Worm (Caenorhabditis elegans) whole organism, L1 larva: ENCODE data around the gene metl-9.
A peak's percentile ranks its signal among the peaks of the same experiment; 100 is the strongest.

Experiments used
- C04F5.9 ChIP-seq: sonication (generic microtip); optimal IDR thresholded peaks from 2 replicates; lab custom pipeline; 2016; ENCODE audit warnings: missing genetic modification characterization, missing compliant biosample characterization
- C34B4.2 ChIP-seq: sonication (generic microtip); optimal IDR thresholded peaks from 2 replicates; lab custom pipeline; 2017; ENCODE audit warnings: mild to moderate bottlenecking, missing genetic modification characterization, missing compliant biosample characterization
- Y116A8C.19 ChIP-seq: sonication (generic microtip); optimal IDR thresholded peaks from 2 replicates; lab custom pipeline; 2016; ENCODE audit warnings: missing compliant biosample characterization, missing genetic modification characterization, borderline replicate concordance
- aha-1 ChIP-seq: fragments of 150-350 bp; optimal IDR thresholded peaks from 2 replicates; lab custom pipeline; 2014; ENCODE audit warnings: missing biosample characterization, missing genetic modification characterization
- ama-1 ChIP-seq: fragments of 150-350 bp; optimal IDR thresholded peaks from 2 replicates; lab custom pipeline; 2014
- blmp-1 ChIP-seq: fragments of 150-350 bp; optimal IDR thresholded peaks from 2 replicates; lab custom pipeline; 2014; ENCODE audit warnings: missing biosample characterization, missing genetic modification characterization
- ceh-82 ChIP-seq, 3 experiments: fragments of 150-350 bp in 1 of 3; sonication (generic microtip) in 2 of 3; optimal IDR thresholded peaks; 2 replicates each; lab custom pipeline; 2014 to 2017; ENCODE audit warnings: missing biosample characterization in 3 of 3, missing genetic modification characterization in 3 of 3
- ceh-88 ChIP-seq: fragments of 200-800 bp; sonication (Bioruptor generic); IDR thresholded peaks from 2 replicates; pipeline ENCODE4 v1.3.6; 2022; ENCODE audit warnings: missing genetic modification characterization, missing compliant biosample characterization
- ceh-90 ChIP-seq: sonication (generic microtip); optimal IDR thresholded peaks from 2 replicates; lab custom pipeline; 2016; ENCODE audit warnings: missing genetic modification characterization, missing compliant biosample characterization
- ces-1 ChIP-seq: fragments of 150-350 bp; optimal IDR thresholded peaks from 2 replicates; lab custom pipeline; 2014; ENCODE audit warnings: missing biosample characterization, missing genetic modification reagents, missing genetic modification characterization
- dpl-1 ChIP-seq, 3 experiments: fragments of 150-350 bp in 2 of 3; sonication (generic microtip) in 1 of 3; optimal IDR thresholded peaks; 2 replicates each; lab custom pipeline; 2014 to 2017; ENCODE audit warnings: missing biosample characterization in 3 of 3, missing genetic modification characterization in 3 of 3, missing genetic modification reagents in 3 of 3
- dsc-1 ChIP-seq: sonication (generic microtip); optimal IDR thresholded peaks from 2 replicates; lab custom pipeline; 2016; ENCODE audit warnings: mild to moderate bottlenecking, missing genetic modification characterization, missing compliant biosample characterization
- efl-1 ChIP-seq, 4 experiments: fragments of 150-350 bp; optimal IDR thresholded peaks in 3 of 4; peaks in 1 of 4; 1 replicate in 1 of 4; 2 replicates in 3 of 4; lab custom pipeline; 2014; ENCODE audit warnings: missing biosample characterization in 2 of 4, missing genetic modification characterization in 2 of 4, missing genetic modification reagents in 2 of 4
- efl-3 ChIP-seq: fragments of 200-800 bp; sonication (Bioruptor generic); optimal IDR thresholded peaks from 2 replicates; lab custom pipeline; 2018; ENCODE audit warnings: mild to moderate bottlenecking, missing genetic modification characterization, missing compliant biosample characterization
- egl-13 ChIP-seq: sonication (generic microtip); optimal IDR thresholded peaks from 2 replicates; lab custom pipeline; 2016; ENCODE audit warnings: missing genotype, missing genetic modification reagents, missing genetic modification characterization, missing compliant biosample characterization
- elt-2 ChIP-seq: sonication (generic microtip); optimal IDR thresholded peaks from 2 replicates; lab custom pipeline; 2016; ENCODE audit warnings: missing genetic modification characterization, mild to moderate bottlenecking, inconsistent platforms, missing compliant biosample characterization, missing genetic modification reagents
- elt-3 ChIP-seq, 6 experiments: fragments of 150-350 bp in 1 of 6; sonication (generic microtip); optimal IDR thresholded peaks; 2 replicates each; lab custom pipeline; 2017 to 2018; ENCODE audit warnings: missing biosample characterization in 6 of 6, missing genetic modification characterization in 6 of 6, inconsistent platforms in 1 of 6
- ets-5 ChIP-seq: fragments of 200-800 bp; sonication (Bioruptor generic); IDR thresholded peaks from 2 replicates; pipeline ENCODE4 v1.3.6; 2022; ENCODE audit warnings: missing genetic modification characterization, missing compliant biosample characterization
- fkh-10 ChIP-seq: sonication (generic microtip); optimal IDR thresholded peaks from 2 replicates; lab custom pipeline; 2017; ENCODE audit warnings: missing biosample characterization, missing genetic modification reagents, missing genetic modification characterization
- fkh-4 ChIP-seq: sonication (generic microtip); optimal IDR thresholded peaks from 2 replicates; lab custom pipeline; 2016; ENCODE audit warnings: missing compliant biosample characterization, missing genetic modification characterization, borderline replicate concordance
- fos-1 ChIP-seq: fragments of 150-350 bp; optimal IDR thresholded peaks from 2 replicates; lab custom pipeline; 2014; ENCODE audit warnings: missing biosample characterization, missing genetic modification characterization
- hlh-17 ChIP-seq: fragments of 200-800 bp; sonication (Bioruptor generic); optimal IDR thresholded peaks from 2 replicates; lab custom pipeline; 2018; ENCODE audit warnings: missing genetic modification characterization, mild to moderate bottlenecking, missing compliant biosample characterization, moderate library complexity, borderline replicate concordance
- lin-14 ChIP-seq: fragments of 200-800 bp; sonication (Bioruptor generic); optimal IDR thresholded peaks from 2 replicates; lab custom pipeline; 2018; ENCODE audit warnings: mild to moderate bottlenecking, missing genetic modification characterization, moderate library complexity, missing compliant biosample characterization
- lin-35 ChIP-seq, 2 experiments: fragments of 150-350 bp; optimal IDR thresholded peaks; 2 replicates each; lab custom pipeline; 2014; ENCODE audit warnings: missing biosample characterization in 2 of 2, missing genetic modification characterization in 2 of 2, missing genetic modification reagents in 2 of 2
- lin-39 ChIP-seq: fragments of 150-350 bp; optimal IDR thresholded peaks from 2 replicates; lab custom pipeline; 2014; ENCODE audit warnings: missing biosample characterization, missing genetic modification reagents, missing genetic modification characterization
- lir-3 ChIP-seq: sonication (generic microtip); optimal IDR thresholded peaks from 2 replicates; lab custom pipeline; 2016; ENCODE audit warnings: mild to moderate bottlenecking, missing genetic modification characterization, moderate library complexity, missing compliant biosample characterization; ENCODE audit not compliant: poor library complexity
- lsy-2 ChIP-seq, 2 experiments: fragments of 150-350 bp; optimal IDR thresholded peaks; 2 replicates each; lab custom pipeline; 2014; ENCODE audit warnings: missing biosample characterization in 2 of 2, missing genetic modification characterization in 2 of 2
- mep-1 ChIP-seq: fragments of 150-350 bp; optimal IDR thresholded peaks from 2 replicates; lab custom pipeline; 2014; ENCODE audit warnings: missing biosample characterization, missing genetic modification characterization
- nhr-12 ChIP-seq: sonication (generic microtip); optimal IDR thresholded peaks from 2 replicates; lab custom pipeline; 2017; ENCODE audit warnings: missing biosample characterization, missing genetic modification characterization
- nhr-19 ChIP-seq: fragments of 200-800 bp; sonication (Bioruptor generic); conservative IDR thresholded peaks from 2 replicates; pipeline ENCODE4 v1.3.6; 2022; ENCODE audit warnings: missing genetic modification characterization, missing compliant biosample characterization
- nhr-20 ChIP-seq: sonication (generic microtip); optimal IDR thresholded peaks from 2 replicates; lab custom pipeline; 2016; ENCODE audit warnings: mild to moderate bottlenecking, missing genetic modification characterization, missing compliant biosample characterization
- nhr-237 ChIP-seq: fragments of 150-350 bp; optimal IDR thresholded peaks from 2 replicates; lab custom pipeline; 2014; ENCODE audit warnings: missing biosample characterization, missing genetic modification characterization
- nhr-47 ChIP-seq: sonication (generic microtip); optimal IDR thresholded peaks from 2 replicates; lab custom pipeline; 2016; ENCODE audit warnings: mild to moderate bottlenecking, missing genetic modification characterization, moderate library complexity, missing compliant biosample characterization
- nhr-76 ChIP-seq: sonication (generic microtip); optimal IDR thresholded peaks from 2 replicates; lab custom pipeline; 2017; ENCODE audit warnings: missing biosample characterization, missing genetic modification characterization
- nhr-85 ChIP-seq: sonication (generic microtip); peaks from one replicate; lab custom pipeline; 2016; ENCODE audit warnings: missing genetic modification characterization, inconsistent platforms, missing compliant biosample characterization
- nhr-90 ChIP-seq: sonication (generic microtip); optimal IDR thresholded peaks from 2 replicates; lab custom pipeline; 2016; ENCODE audit warnings: mild to moderate bottlenecking, missing genetic modification characterization, missing compliant biosample characterization; ENCODE audit not compliant: poor library complexity
- pax-3 ChIP-seq: fragments of 200-800 bp; sonication (Bioruptor generic); optimal IDR thresholded peaks from 2 replicates; lab custom pipeline; 2018; ENCODE audit warnings: mild to moderate bottlenecking, missing genetic modification characterization, moderate library complexity, missing compliant biosample characterization
- pqm-1 ChIP-seq: sonication (generic microtip); optimal IDR thresholded peaks from 3 replicates; lab custom pipeline; 2017; ENCODE audit warnings: missing biosample characterization, missing genetic modification characterization
- skn-1 ChIP-seq: fragments of 150-350 bp; optimal IDR thresholded peaks from 2 replicates; lab custom pipeline; 2014; ENCODE audit warnings: missing biosample characterization, missing genetic modification characterization
- snu-23 ChIP-seq: sonication (generic microtip); optimal IDR thresholded peaks from 2 replicates; lab custom pipeline; 2016; ENCODE audit warnings: missing genetic modification characterization, missing compliant biosample characterization
- sox-4 ChIP-seq: sonication (generic microtip); optimal IDR thresholded peaks from 2 replicates; lab custom pipeline; 2016; ENCODE audit warnings: missing genetic modification characterization, missing compliant biosample characterization
- tbx-2 ChIP-seq: sonication (generic microtip); optimal IDR thresholded peaks from 2 replicates; lab custom pipeline; 2016; ENCODE audit warnings: missing genetic modification characterization, missing compliant biosample characterization
- unc-130 ChIP-seq: fragments of 150-350 bp; optimal IDR thresholded peaks from 2 replicates; lab custom pipeline; 2017; ENCODE audit warnings: missing biosample characterization, missing genetic modification characterization, inconsistent platforms
- unc-30 ChIP-seq: sonication (generic microtip); optimal IDR thresholded peaks from 2 replicates; lab custom pipeline; 2017; ENCODE audit warnings: missing biosample characterization, missing genetic modification characterization
- unc-62 ChIP-seq: fragments of 150-350 bp; optimal IDR thresholded peaks from 2 replicates; lab custom pipeline; 2014; ENCODE audit warnings: missing biosample characterization, missing genetic modification reagents, missing genetic modification characterization
- unc-86 ChIP-seq: sonication (generic microtip); optimal IDR thresholded peaks from 2 replicates; lab custom pipeline; 2016; ENCODE audit warnings: missing genetic modification characterization, missing compliant biosample characterization
- unc-98 ChIP-seq: fragments of 200-800 bp; sonication (Bioruptor generic); IDR thresholded peaks from 2 replicates; pipeline ENCODE4 v1.3.6; 2022; ENCODE audit warnings: missing genetic modification characterization, missing compliant biosample characterization
- vab-15 ChIP-seq: sonication (generic microtip); optimal IDR thresholded peaks from 2 replicates; lab custom pipeline; 2017; ENCODE audit warnings: missing genotype, mild to moderate bottlenecking, missing genetic modification characterization, missing compliant biosample characterization
- zip-4 ChIP-seq: fragments of 200-800 bp; sonication (Bioruptor generic); optimal IDR thresholded peaks from 2 replicates; lab custom pipeline; 2018; ENCODE audit warnings: mild to moderate bottlenecking, missing genetic modification characterization, moderate library complexity, missing compliant biosample characterization

metl-9 gene

DNA sequence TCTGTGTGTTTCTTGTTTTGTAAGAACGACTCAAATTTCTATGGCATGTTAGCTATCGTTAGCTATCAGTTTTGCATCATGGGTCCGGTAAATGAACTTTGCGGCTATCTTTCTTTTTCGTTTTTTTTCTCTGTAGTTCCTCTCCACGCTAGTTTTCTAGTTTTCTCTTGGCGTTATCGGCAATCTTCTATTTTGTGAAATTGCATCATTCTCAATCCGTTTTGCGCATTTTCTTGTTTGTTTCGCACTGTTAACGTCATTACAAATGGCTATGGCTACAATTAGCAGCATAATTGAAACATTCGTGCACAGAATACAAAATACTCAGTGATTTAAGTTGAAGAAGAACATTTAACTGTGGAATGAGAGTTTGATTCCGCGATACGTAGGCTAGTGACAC lies 34.1 kb upstream of the metl-9 start:
- TF ChIP-seq nhr-90 (tag; lab: Kevin White, UChicago), result no peak
- peak; percentile 18 for TF ChIP-seq snu-23 (GFP tag; lab: Kevin White, UChicago)
- TF ChIP-seq elt-3 (tag; optimal IDR thresholded peaks at IDR 0.05; lab: Kevin White, UChicago), result peak in 1 of 6 experiments; percentile 35
- TF ChIP-seq dsc-1 (tag; lab: Kevin White, UChicago), result no peak
- TF ChIP-seq C34B4.2 (tag; lab: Kevin White, UChicago), result no peak
- no peak for TF ChIP-seq elt-2
- TF ChIP-seq mep-1 (tag; lab: Kevin White, UChicago), result no peak
- TF ChIP-seq tbx-2 (tag; lab: Kevin White, UChicago), result no peak
- TF ChIP-seq nhr-20 (tag; lab: Kevin White, UChicago), result peak; percentile 39
- TF ChIP-seq blmp-1 (tag; lab: Kevin White, UChicago), result peak; percentile 39
- TF ChIP-seq efl-1 (optimal IDR thresholded peaks at IDR 0.05; lab: Kevin White, UChicago), result no peak
- no peak for TF ChIP-seq efl-1 (GFP tag; optimal IDR thresholded peaks at IDR 0.05 in 1 of 2; lab: Kevin White, UChicago)
- no peak for TF ChIP-seq dpl-1 (GFP tag; optimal IDR thresholded peaks at IDR 0.05; lab: Kevin White, UChicago)
- no peak for TF ChIP-seq unc-62 (GFP tag; lab: Kevin White, UChicago)
- no peak for TF ChIP-seq fos-1
- TF ChIP-seq lin-14, result peak; percentile 29
- no peak for TF ChIP-seq lsy-2 (tag; optimal IDR thresholded peaks at IDR 0.05; lab: Kevin White, UChicago)
- no peak for TF ChIP-seq ama-1 (lab: Kevin White, UChicago)
- TF ChIP-seq unc-86 (tag; lab: Kevin White, UChicago), result no peak
- TF ChIP-seq ceh-82 (tag; optimal IDR thresholded peaks at IDR 0.05; lab: Kevin White, UChicago), result no peak

DNA sequence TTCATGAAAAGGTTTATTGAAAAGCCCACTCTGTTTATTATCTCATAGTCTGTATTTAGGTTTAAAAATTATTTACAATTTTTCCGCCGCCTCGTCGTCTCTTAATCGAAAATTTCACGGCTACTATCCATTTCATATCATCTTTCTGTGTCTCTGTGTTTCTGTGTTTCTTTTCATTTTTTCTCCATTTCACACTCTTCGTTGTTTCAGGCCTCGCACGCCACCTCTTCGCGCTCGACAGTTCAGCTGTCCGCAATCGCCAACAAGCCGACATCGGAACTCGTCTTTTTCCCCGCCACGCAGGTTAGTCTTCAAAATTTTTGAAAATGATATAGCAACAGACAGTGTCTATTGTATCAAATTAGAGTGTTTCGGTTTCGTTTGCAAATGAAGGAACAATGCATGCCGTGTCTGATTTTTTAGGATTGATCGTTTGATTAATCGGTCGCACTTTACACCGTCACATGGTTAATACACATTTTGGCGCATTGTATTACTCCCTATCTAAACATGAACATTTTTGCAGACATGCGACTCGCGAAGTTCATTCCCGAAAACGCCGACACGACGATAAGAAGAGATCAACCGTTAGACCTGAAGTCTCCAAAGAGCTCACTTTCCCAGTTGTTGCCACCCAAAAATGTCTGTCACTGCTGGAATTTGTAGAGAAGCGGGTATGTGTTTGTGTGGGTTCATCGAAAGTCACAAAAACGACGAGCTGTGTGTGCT lies 32.1 kb upstream of the metl-9 start:
- no peak for TF ChIP-seq unc-130 (tag; lab: Kevin White, UChicago)
- no peak for TF ChIP-seq Y116A8C.19 (tag; lab: Kevin White, UChicago)
- no peak for TF ChIP-seq hlh-17 (GFP tag; lab: Kevin White, UChicago)
- TF ChIP-seq nhr-20 (tag; lab: Kevin White, UChicago), result peak; percentile 25
- TF ChIP-seq ces-1, result no peak
- peak in 1 of 2 experiments; percentile 29 for TF ChIP-seq lin-35 (GFP tag; optimal IDR thresholded peaks at IDR 0.05; lab: Kevin White, UChicago)
- no peak for TF ChIP-seq unc-30 (tag; lab: Kevin White, UChicago)
- TF ChIP-seq ceh-88, result no peak
- TF ChIP-seq ceh-90, result no peak
- peak; percentile 21; the same call in 1 of the 2 replicates for TF ChIP-seq nhr-19 (GFP tag; lab: Robert Waterston, UW)
- no peak for TF ChIP-seq nhr-76 (tag; lab: Kevin White, UChicago)
- TF ChIP-seq fkh-10 (GFP tag; lab: Kevin White, UChicago), result no peak
- TF ChIP-seq zip-4 (GFP tag; lab: Kevin White, UChicago), result no peak
- TF ChIP-seq nhr-12 (tag; lab: Kevin White, UChicago), result no peak
- no peak for TF ChIP-seq efl-3
- TF ChIP-seq skn-1, result no peak
- TF ChIP-seq vab-15 (tag; lab: Kevin White, UChicago), result no peak
- TF ChIP-seq ets-5, result no peak
- TF ChIP-seq dsc-1 (tag; lab: Kevin White, UChicago), result no peak
- TF ChIP-seq lir-3 (tag; lab: Kevin White, UChicago), result no peak
- no peak for TF ChIP-seq unc-98 (GFP tag; lab: Robert Waterston, UW)
- TF ChIP-seq nhr-85, result peak; percentile 77
- TF ChIP-seq pqm-1 (tag; lab: Kevin White, UChicago), result no peak
- no peak for TF ChIP-seq fkh-4 (tag; lab: Kevin White, UChicago)
- no peak for TF ChIP-seq aha-1
- TF ChIP-seq lsy-2 (tag; optimal IDR thresholded peaks at IDR 0.05; lab: Kevin White, UChicago), result no peak
- no peak for TF ChIP-seq sox-4 (tag; lab: Kevin White, UChicago)
- no peak for TF ChIP-seq pax-3
- TF ChIP-seq lin-39 (tag; lab: Kevin White, UChicago), result no peak
- TF ChIP-seq C04F5.9 (tag; lab: Kevin White, UChicago), result no peak
- no peak for TF ChIP-seq nhr-237 (tag; lab: Kevin White, UChicago)
- TF ChIP-seq blmp-1 (tag; lab: Kevin White, UChicago), result peak; percentile 57
- TF ChIP-seq nhr-90 (tag; lab: Kevin White, UChicago), result peak; percentile 9
- no peak for TF ChIP-seq elt-2
- no peak for TF ChIP-seq fos-1
- no peak for TF ChIP-seq egl-13 (tag; lab: Kevin White, UChicago)
- no peak for TF ChIP-seq nhr-47
